Fruit fly (Drosophila melanogaster) ovary, adult (tissue): ENCODE measurements around the gene stac.

ENCODE experiments used
- CG17801 ChIP-seq: fragments of 200-800 bp; optimal IDR thresholded peaks from 2 replicates; lab custom pipeline; 2019; ENCODE audit warnings: missing biosample characterization, mild to moderate bottlenecking, missing genetic modification characterization, moderate library complexity; ENCODE audit not compliant: partially characterized antibody

Gene stac

dm6 chr3R:25078665-25079064, 22.6 kb downstream of the stac start:
- no peak for TF ChIP-seq CG17801 (GFP tag; lab: Kevin White, UChicago)

DNA sequence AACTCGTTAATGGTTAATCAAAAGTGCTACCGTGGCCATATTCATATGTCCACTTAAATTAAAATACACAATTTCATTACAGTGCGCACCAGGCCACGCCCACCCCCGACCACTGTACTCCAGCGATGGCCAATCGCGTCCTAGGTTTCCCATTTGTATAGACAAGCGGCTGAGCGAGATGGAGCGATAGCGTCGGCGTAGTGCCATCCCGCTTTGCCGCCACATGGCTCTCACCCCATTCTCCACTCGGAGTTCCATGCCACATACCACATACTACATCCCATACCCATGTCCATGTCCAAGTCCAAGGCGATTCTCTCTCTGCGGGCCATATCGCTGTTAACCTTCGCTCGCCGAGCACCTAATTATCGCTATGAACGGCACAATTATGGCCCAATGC, 24.4 kb downstream of the stac start:
- no peak for TF ChIP-seq CG17801 (GFP tag; lab: Kevin White, UChicago)

- TF ChIP-seq CG17801 (GFP tag; lab: Kevin White, UChicago): no peak
These were observed 26.3 kb downstream of the stac start, which contains the start of gene fd96Ca for dm6 chr3R:25082348-25082747. Gene fd96Ca (plus strand): TSS chr3R:25082684.

dm6 chr3R:25094639-25095038, 38.6 kb downstream of the stac start, which contains the start of gene fd96Cb:
Gene fd96Cb (plus strand): TSS chr3R:25095012.
- TF ChIP-seq CG17801 (GFP tag; lab: Kevin White, UChicago): no peak

- TF ChIP-seq CG17801 (GFP tag; lab: Kevin White, UChicago): peak; percentile 20
These were observed 41.4 kb downstream of the stac start, which contains the start of the genes CG33095 and CG33096 for dm6 chr3R:25097486-25097885. Gene CG33095 (plus strand): TSS chr3R:25097672. Gene CG33096 (plus strand): TSS chr3R:25097672.

- no peak for TF ChIP-seq CG17801 (GFP tag; lab: Kevin White, UChicago)
These were observed 46.2 kb downstream of the stac start, which contains the start of gene CG45095 for dm6 chr3R:25102253-25102652. Gene CG45095 (plus strand): TSS chr3R:25102553.

DNA sequence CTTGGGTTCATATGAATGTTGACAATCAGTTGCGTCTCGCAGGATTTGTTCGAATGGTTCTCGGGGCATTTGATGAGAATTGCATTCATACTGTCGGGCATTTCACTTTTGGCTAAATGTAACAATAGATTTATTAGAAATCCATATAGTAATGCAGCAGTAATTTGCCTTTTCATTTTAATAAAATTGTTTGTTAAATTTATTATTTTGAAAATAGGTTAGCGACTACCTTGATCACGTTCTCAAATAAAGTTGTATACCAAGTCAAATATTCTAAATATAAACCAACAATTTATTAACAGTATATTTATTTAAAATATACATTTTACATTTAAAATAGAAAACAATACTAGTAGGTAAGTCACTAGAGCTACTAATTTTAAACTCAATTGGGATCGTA, 52.8 kb downstream of the stac start, which contains the start of gene CG34027:
Gene CG34027 (minus strand): TSS at position 101 of the 400 bp plus-strand sequence.
- TF ChIP-seq CG17801 (GFP tag; lab: Kevin White, UChicago): no peak

- TF ChIP-seq CG17801 (GFP tag; lab: Kevin White, UChicago): no peak
These were observed 56.4 kb downstream of the stac start, which contains the start of gene Nepl16 for dm6 chr3R:25112466-25112939. Gene Nepl16 (minus strand): TSS chr3R:25112516.
